Worm (Caenorhabditis elegans): ENCODE results near the gene Y54E2A.8.

Gene Y54E2A.8

DNA sequence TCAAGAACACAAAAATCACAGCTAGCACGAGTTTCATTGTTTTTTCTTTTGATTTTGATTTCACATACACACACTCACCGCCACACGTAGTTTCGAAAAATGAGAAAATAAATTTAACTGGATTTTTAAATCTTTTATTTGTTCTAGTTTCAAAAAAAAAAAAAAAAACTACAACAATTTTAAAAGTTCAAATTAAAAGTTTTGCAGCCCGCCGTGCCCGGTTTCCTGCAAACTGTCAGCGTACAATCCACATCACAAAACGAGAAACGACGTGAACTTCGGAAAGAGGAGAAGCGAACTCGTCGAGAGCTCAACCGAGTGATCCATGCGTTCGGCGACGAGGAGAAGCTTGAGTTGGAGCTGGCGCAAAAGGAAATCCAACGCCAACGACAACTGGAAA, 20.4 kb upstream of the Y54E2A.8 start, which contains the start of gene Y54E2A.5:
Gene Y54E2A.5 (minus strand): TSS at position 101 of the 400 bp plus-strand sequence.
- no peak for TF ChIP-seq mep-1 (tag; optimal IDR thresholded peaks at IDR 0.05)

DNA sequence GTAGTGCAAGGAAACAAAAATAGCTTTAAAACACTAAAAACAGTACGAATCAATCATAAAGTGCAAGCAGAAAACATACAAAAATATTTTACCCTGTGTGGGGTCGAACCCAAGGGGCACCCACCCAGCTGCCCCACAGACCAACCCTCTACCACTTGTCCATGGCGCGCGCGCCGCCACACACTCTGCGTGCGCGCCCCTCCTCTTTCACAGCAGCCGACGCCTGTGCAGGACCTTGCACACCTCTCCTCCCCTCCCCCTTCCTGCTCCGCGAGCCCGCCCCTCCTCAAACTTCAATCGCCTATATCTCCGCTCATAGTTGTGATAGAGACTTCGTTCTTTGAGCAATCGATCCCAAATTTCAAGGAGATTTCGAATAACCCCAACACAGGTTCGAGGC, 15.6 kb upstream of the Y54E2A.8 start:
- TF ChIP-seq isw-1 (GFP tag; IDR thresholded peaks at IDR 0.05), result peak; percentile 21; the same call in 1 of the 2 replicates
- peak; percentile 64 for TF ChIP-seq nhr-19 (GFP tag; conservative IDR thresholded peaks at IDR 0.05)

- TF ChIP-seq zag-1 (tag; optimal IDR thresholded peaks at IDR 0.05) (no peak), isw-1 (GFP tag; IDR thresholded peaks at IDR 0.05) (no peak), nhr-77 (tag; optimal IDR thresholded peaks at IDR 0.05) (no peak), irx-1 (tag; optimal IDR thresholded peaks at IDR 0.05) (no peak), unc-62 (GFP tag; optimal IDR thresholded peaks at IDR 0.05) (no peak), Y116A8C.19 (tag; optimal IDR thresholded peaks at IDR 0.05; ENCODE audit: borderline replicate concordance) (no peak), rnt-1 (tag; optimal IDR thresholded peaks at IDR 0.05) (no peak), fos-1 (tag; optimal IDR thresholded peaks at IDR 0.05) (no peak)
Measured at ce11 chrII:14768804-14769203, 9.3 kb upstream of the Y54E2A.8 start.

ce11 chrII:14771096-14771495, 7.0 kb upstream of the Y54E2A.8 start:
- no peak for TF ChIP-seq unc-62 (GFP tag; optimal IDR thresholded peaks at IDR 0.05)
- no peak for TF ChIP-seq unc-86 (tag; optimal IDR thresholded peaks at IDR 0.05)
- no peak for TF ChIP-seq blmp-1 (tag; optimal IDR thresholded peaks at IDR 0.05)
- no peak for TF ChIP-seq elt-3 (tag; optimal IDR thresholded peaks at IDR 0.05)
- no peak for TF ChIP-seq egl-27 (tag; optimal IDR thresholded peaks at IDR 0.05)
- TF ChIP-seq skn-1 (tag; optimal IDR thresholded peaks at IDR 0.05), result no peak
- no peak for TF ChIP-seq isw-1 (GFP tag; IDR thresholded peaks at IDR 0.05)
- no peak for TF ChIP-seq zag-1 (tag; optimal IDR thresholded peaks at IDR 0.05)
- no peak for TF ChIP-seq jun-1 (tag; optimal IDR thresholded peaks at IDR 0.05)
- no peak for TF ChIP-seq hlh-17 (GFP tag; optimal IDR thresholded peaks at IDR 0.05; ENCODE audit: borderline replicate concordance)
- TF ChIP-seq F16B12.6 (tag; optimal IDR thresholded peaks at IDR 0.05), result no peak

DNA sequence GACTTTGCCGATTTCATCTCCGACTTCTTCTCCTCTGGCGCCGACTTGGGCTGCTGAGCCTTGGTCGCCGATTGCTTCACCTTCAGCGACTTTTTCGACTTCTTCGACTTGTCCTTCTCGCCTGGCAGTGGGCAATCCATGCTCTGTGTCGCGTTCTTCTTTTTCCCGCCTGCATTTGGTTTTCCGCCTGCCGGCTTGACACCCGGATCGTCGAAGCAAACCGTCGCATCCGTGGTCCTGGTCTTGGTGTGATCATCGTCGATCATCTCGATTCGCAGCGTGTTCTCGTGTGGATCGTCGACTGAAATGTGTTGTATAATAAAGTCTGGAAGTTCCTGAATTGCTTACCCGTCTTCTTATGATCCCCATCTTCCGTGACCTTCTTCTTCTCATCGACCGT, 6.0 kb upstream of the Y54E2A.8 start:
- TF ChIP-seq mep-1 (tag; optimal IDR thresholded peaks at IDR 0.05), result no peak
- TF ChIP-seq nhr-85 (tag), result no peak
- no peak for TF ChIP-seq fkh-10 (GFP tag; optimal IDR thresholded peaks at IDR 0.05)
- no peak for TF ChIP-seq dpl-1 (GFP tag; optimal IDR thresholded peaks at IDR 0.05)
- TF ChIP-seq unc-98 (GFP tag; IDR thresholded peaks at IDR 0.05), result no peak
- no peak for TF ChIP-seq snpc-4 (tag; optimal IDR thresholded peaks at IDR 0.05)
- no peak for TF ChIP-seq skn-1 (tag; optimal IDR thresholded peaks at IDR 0.05)
- no peak for TF ChIP-seq fkh-4 (tag; optimal IDR thresholded peaks at IDR 0.05; ENCODE audit: borderline replicate concordance)
- no peak for TF ChIP-seq hlh-17 (GFP tag; optimal IDR thresholded peaks at IDR 0.05; ENCODE audit: borderline replicate concordance)
- no peak for TF ChIP-seq tlp-1 (tag; optimal IDR thresholded peaks at IDR 0.05)

DNA sequence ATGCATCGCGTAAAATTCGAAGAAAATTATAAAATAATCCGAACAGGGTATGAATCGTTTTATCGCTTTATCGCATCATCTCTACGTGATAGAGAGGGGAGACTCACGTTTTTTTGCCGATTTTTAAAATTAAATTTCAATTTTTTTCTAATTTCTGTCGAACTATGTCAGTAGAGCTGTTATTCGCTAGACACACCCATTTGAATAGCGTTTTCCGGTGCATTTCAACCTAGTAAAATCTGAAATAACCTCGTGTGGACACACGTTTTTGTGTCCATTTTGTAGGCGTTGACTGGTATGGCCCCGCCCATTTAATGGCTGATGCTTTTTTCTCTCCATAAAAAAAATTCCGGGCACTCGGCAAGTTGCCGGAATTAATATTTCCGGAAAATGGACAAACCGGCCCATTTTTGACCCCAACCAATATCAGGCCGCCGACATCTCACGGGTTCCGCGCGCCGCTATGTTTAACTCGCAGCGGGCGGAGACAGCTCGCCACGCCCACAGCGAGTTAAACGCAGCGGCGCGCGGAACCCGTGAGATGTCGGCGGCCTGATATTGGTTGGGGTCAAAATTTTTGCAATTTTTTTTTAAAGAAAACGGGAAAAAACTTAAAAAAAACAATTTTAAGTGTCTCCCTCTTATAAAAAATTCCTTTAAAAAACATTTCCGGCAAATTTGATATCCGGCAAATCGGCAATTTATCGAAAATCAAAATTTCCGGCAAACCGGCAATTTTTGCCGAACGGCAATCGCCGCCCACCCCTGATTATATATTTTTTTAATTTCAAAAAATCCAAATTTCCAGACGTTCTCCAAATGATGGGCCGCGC, 5.0 kb upstream of the Y54E2A.8 start, which contains the start of gene Y54E2A.7:
Gene Y54E2A.7 (minus strand): TSS at position 51 of the 833 bp plus-strand sequence.
- TF ChIP-seq snu-23 (GFP tag; optimal IDR thresholded peaks at IDR 0.05), result no peak
- TF ChIP-seq ces-1 (GFP tag; optimal IDR thresholded peaks at IDR 0.05), result no peak
- TF ChIP-seq hlh-17 (GFP tag; optimal IDR thresholded peaks at IDR 0.05; ENCODE audit: borderline replicate concordance), result no peak
- no peak for TF ChIP-seq lir-3 (tag; optimal IDR thresholded peaks at IDR 0.05; ENCODE audit: poor library complexity)
- TF ChIP-seq ceh-82 (tag; optimal IDR thresholded peaks at IDR 0.05), result no peak
- no peak for TF ChIP-seq aly-2 (tag; optimal IDR thresholded peaks at IDR 0.05)
- TF ChIP-seq blmp-1 (tag; optimal IDR thresholded peaks at IDR 0.05), result no peak
- TF ChIP-seq unc-130 (tag; optimal IDR thresholded peaks at IDR 0.05), result no peak

Measured in whole organism, L1 larva.